Fruit fly (Drosophila melanogaster) whole organism, embryonic: Measurements from ENCODE around the gene CG4270.
A peak's percentile ranks its signal among the peaks of the same experiment; 100 is the strongest.

Experiments
- Atf3 ChIP-seq: fragments of 200-800 bp; sonication (Bioruptor generic); optimal IDR thresholded peaks from 3 replicates; lab custom pipeline; 2016; ENCODE audit warnings: missing biosample characterization, missing genetic modification characterization
- Atf6 ChIP-seq: fragments of 200-800 bp; sonication (Bioruptor generic); IDR thresholded peaks from 2 replicates; pipeline ENCODE4 v1.3.6; 2022; ENCODE audit warnings: missing biosample characterization, missing genetic modification characterization
- CG10147 ChIP-seq: fragments of 200-800 bp; sonication (Bioruptor generic); optimal IDR thresholded peaks from 2 replicates; lab custom pipeline; 2019; ENCODE audit warnings: missing biosample characterization, mild to moderate bottlenecking, missing genetic modification characterization, moderate library complexity
- CG12391 ChIP-seq: fragments of 200-800 bp; sonication (Bioruptor generic); optimal IDR thresholded peaks from 3 replicates; lab custom pipeline; 2018; ENCODE audit warnings: missing biosample characterization, mild to moderate bottlenecking, missing genetic modification characterization, moderate library complexity
- CG13894 ChIP-seq: fragments of 200-800 bp; sonication (Bioruptor generic); optimal IDR thresholded peaks from 3 replicates; lab custom pipeline; 2018; ENCODE audit warnings: missing biosample characterization, mild to moderate bottlenecking, missing genetic modification characterization, moderate library complexity
- CG14441 ChIP-seq: fragments of 200-800 bp; sonication (Bioruptor generic); IDR thresholded peaks from 2 replicates; pipeline ENCODE4 v1.3.6; 2022; ENCODE audit warnings: missing biosample characterization, missing genetic modification characterization
- CG1603 ChIP-seq: fragments of 200-800 bp; sonication (Bioruptor generic); optimal IDR thresholded peaks from 2 replicates; lab custom pipeline; 2019; ENCODE audit warnings: missing biosample characterization, mild to moderate bottlenecking, missing genetic modification characterization, moderate library complexity
- CG17186 ChIP-seq: fragments of 200-800 bp; sonication (Bioruptor generic); optimal IDR thresholded peaks from 3 replicates; lab custom pipeline; 2017; ENCODE audit warnings: missing biosample characterization, missing genetic modification reagents, missing genetic modification characterization
- CG17385 ChIP-seq: fragments of 200-800 bp; sonication (Bioruptor generic); optimal IDR thresholded peaks from 3 replicates; lab custom pipeline; 2018; ENCODE audit warnings: missing biosample characterization, mild to moderate bottlenecking, missing genetic modification characterization
- CG31388 ChIP-seq: fragments of 200-800 bp; sonication (Bioruptor generic); optimal IDR thresholded peaks from 2 replicates; lab custom pipeline; 2016; ENCODE audit warnings: missing biosample characterization, missing genetic modification characterization
- CG4424 ChIP-seq: fragments of 200-800 bp; sonication (Bioruptor generic); optimal IDR thresholded peaks from 3 replicates; lab custom pipeline; 2016; ENCODE audit warnings: missing biosample characterization, missing genetic modification characterization
- CG8359 ChIP-seq: fragments of 200-800 bp; sonication (Bioruptor generic); optimal IDR thresholded peaks from 2 replicates; lab custom pipeline; 2017; ENCODE audit warnings: missing biosample characterization, mild to moderate bottlenecking, missing genetic modification characterization, borderline replicate concordance
- CHES-1-like ChIP-seq: fragments of 200-800 bp; sonication (Bioruptor generic); optimal IDR thresholded peaks from 2 replicates; lab custom pipeline; 2016; ENCODE audit warnings: missing biosample characterization, missing genetic modification characterization
- CTCF ChIP-seq: fragments of 200-800 bp; sonication (Bioruptor generic); optimal IDR thresholded peaks from 2 replicates; lab custom pipeline; 2017; ENCODE audit warnings: missing biosample characterization, mild to moderate bottlenecking, missing genetic modification characterization, moderate library complexity
- Doc2 ChIP-seq: fragments of 200-800 bp; sonication (Bioruptor generic); IDR thresholded peaks from 2 replicates; pipeline ENCODE4 v1.3.6; 2022; ENCODE audit warnings: missing biosample characterization, missing genetic modification characterization
- Gug ChIP-seq: fragments of 200-800 bp; sonication (Bioruptor generic); IDR thresholded peaks from 4 replicates; pipeline ENCODE4 v1.3.6; 2022; ENCODE audit warnings: missing biosample characterization, missing genetic modification characterization
- HLHmδ ChIP-seq: fragments of 200-800 bp; sonication (Bioruptor generic); optimal IDR thresholded peaks from 2 replicates; lab custom pipeline; 2018; ENCODE audit warnings: missing biosample characterization, mild to moderate bottlenecking, missing genetic modification characterization, moderate library complexity
- HmgD ChIP-seq: fragments of 200-800 bp; sonication (Bioruptor generic); optimal IDR thresholded peaks from 3 replicates; lab custom pipeline; 2016; ENCODE audit warnings: missing biosample characterization, missing genetic modification characterization
- Hmr ChIP-seq: fragments of 200-800 bp; sonication (Bioruptor generic); optimal IDR thresholded peaks from 3 replicates; lab custom pipeline; 2017; ENCODE audit warnings: mild to moderate bottlenecking, missing biosample characterization, missing genetic modification reagents, missing genetic modification characterization
- Hr3 ChIP-seq: fragments of 200-800 bp; sonication (Bioruptor generic); optimal IDR thresholded peaks from 3 replicates; lab custom pipeline; 2016; ENCODE audit warnings: missing biosample characterization, missing genetic modification characterization
- Hr39 ChIP-seq: fragments of >200 bp; optimal IDR thresholded peaks from 2 replicates; lab custom pipeline; 2017
- NC2α ChIP-seq: fragments of 200-800 bp; sonication (Bioruptor generic); optimal IDR thresholded peaks from 2 replicates; lab custom pipeline; 2016; ENCODE audit warnings: missing biosample characterization, missing genetic modification characterization
- NC2β ChIP-seq: fragments of 200-800 bp; sonication (Bioruptor generic); optimal IDR thresholded peaks from 2 replicates; lab custom pipeline; 2016; ENCODE audit warnings: missing biosample characterization, missing genetic modification characterization
- NfI ChIP-seq: fragments of 200-800 bp; sonication (Bioruptor generic); optimal IDR thresholded peaks from 3 replicates; lab custom pipeline; 2018; ENCODE audit warnings: missing biosample characterization, mild to moderate bottlenecking, missing genetic modification characterization, moderate library complexity
- Oli ChIP-seq: fragments of 200-800 bp; sonication (Bioruptor generic); optimal IDR thresholded peaks from 2 replicates; lab custom pipeline; 2018; ENCODE audit warnings: missing biosample characterization, mild to moderate bottlenecking, missing genetic modification characterization, moderate library complexity
- PHDP ChIP-seq: fragments of 200-800 bp; sonication (Bioruptor generic); optimal IDR thresholded peaks from 3 replicates; lab custom pipeline; 2018; ENCODE audit warnings: missing biosample characterization, mild to moderate bottlenecking, missing genetic modification characterization, moderate library complexity
- Sin3A ChIP-seq: fragments of >200 bp; optimal IDR thresholded peaks from 2 replicates; lab custom pipeline; 2018
- Usf ChIP-seq: fragments of 200-800 bp; sonication (Bioruptor generic); optimal IDR thresholded peaks from 2 replicates; lab custom pipeline; 2017; ENCODE audit warnings: missing genotype, missing biosample characterization, missing genetic modification characterization
- aop ChIP-seq: fragments of 200-800 bp; sonication (Bioruptor generic); IDR thresholded peaks from 2 replicates; pipeline ENCODE4 v1.3.6; 2022; ENCODE audit warnings: missing biosample characterization, missing genetic modification characterization
- ash1 ChIP-seq: fragments of 200-800 bp; sonication (Bioruptor generic); optimal IDR thresholded peaks from 2 replicates; lab custom pipeline; 2018; ENCODE audit warnings: missing biosample characterization, mild to moderate bottlenecking, missing genetic modification characterization
- btn ChIP-seq: fragments of 200-800 bp; sonication (Bioruptor generic); optimal IDR thresholded peaks from 2 replicates; lab custom pipeline; 2016; ENCODE audit warnings: missing biosample characterization, missing genetic modification characterization
- emc ChIP-seq: fragments of 200-800 bp; sonication (Bioruptor generic); optimal IDR thresholded peaks from 2 replicates; lab custom pipeline; 2016; ENCODE audit warnings: missing biosample characterization, missing genetic modification characterization
- fd64A ChIP-seq: fragments of 200-800 bp; sonication (Bioruptor generic); optimal IDR thresholded peaks from 3 replicates; lab custom pipeline; 2018; ENCODE audit warnings: missing biosample characterization, mild to moderate bottlenecking, missing genetic modification characterization
- gem ChIP-seq: fragments of 200-800 bp; sonication (Bioruptor generic); optimal IDR thresholded peaks from 2 replicates; lab custom pipeline; 2019; ENCODE audit warnings: missing biosample characterization, mild to moderate bottlenecking, missing genetic modification characterization, moderate library complexity
- hkb ChIP-seq, 2 experiments: fragments of 200-800 bp in 1 of 2; fragments of >200 bp in 1 of 2; sonication (Bioruptor generic) in 1 of 2; IDR thresholded peaks in 1 of 2; optimal IDR thresholded peaks in 1 of 2; 2 replicates each; pipeline versions ENCODE4 v1.3.6 to Lab custom; 2017 to 2022; ENCODE audit warnings: missing biosample characterization in 1 of 2, missing genetic modification characterization in 1 of 2
- jing ChIP-seq: fragments of 200-800 bp; sonication (Bioruptor generic); optimal IDR thresholded peaks from 2 replicates; lab custom pipeline; 2018; ENCODE audit warnings: missing biosample characterization, mild to moderate bottlenecking, missing genetic modification characterization
- lab ChIP-seq: fragments of 200-800 bp; sonication (Bioruptor generic); optimal IDR thresholded peaks from 3 replicates; lab custom pipeline; 2017; ENCODE audit warnings: missing biosample characterization, missing genetic modification characterization, mild to moderate bottlenecking, moderate library complexity, missing genetic modification reagents
- nau ChIP-seq: fragments of 200-800 bp; sonication (Bioruptor generic); optimal IDR thresholded peaks from 3 replicates; lab custom pipeline; 2017; ENCODE audit warnings: missing biosample characterization, mild to moderate bottlenecking, missing genetic modification characterization, missing genetic modification reagents
- nmo ChIP-seq: fragments of 200-800 bp; sonication (Bioruptor generic); optimal IDR thresholded peaks from 2 replicates; lab custom pipeline; 2018; ENCODE audit warnings: missing biosample characterization, mild to moderate bottlenecking, missing genetic modification characterization, moderate library complexity
- oc ChIP-seq: fragments of 200-800 bp; sonication (Bioruptor generic); optimal IDR thresholded peaks from 2 replicates; lab custom pipeline; 2018; ENCODE audit warnings: missing biosample characterization, mild to moderate bottlenecking, missing genetic modification characterization, moderate library complexity
- pan ChIP-seq, 4 experiments: fragments of >200 bp in 3 of 4; fragments of 200-800 bp in 1 of 4; sonication (Bioruptor generic) in 1 of 4; optimal IDR thresholded peaks in 3 of 4; IDR thresholded peaks in 1 of 4; 2 replicates each; pipeline versions ENCODE4 v1.3.6 to Lab custom; 2017 to 2022; ENCODE audit warnings: missing biosample characterization in 2 of 4, missing genetic modification characterization in 2 of 4, mixed read lengths in 1 of 4
- pho ChIP-seq: fragments of 200-800 bp; sonication (Bioruptor generic); optimal IDR thresholded peaks from 2 replicates; lab custom pipeline; 2016; ENCODE audit warnings: missing biosample characterization, missing genetic modification characterization
- pita ChIP-seq: fragments of 200-800 bp; sonication (Bioruptor generic); optimal IDR thresholded peaks from 2 replicates; lab custom pipeline; 2017; ENCODE audit warnings: missing biosample characterization, mild to moderate bottlenecking, missing genetic modification characterization
- seq ChIP-seq: fragments of 200-800 bp; sonication (Bioruptor generic); IDR thresholded peaks from 2 replicates; pipeline ENCODE4 v1.3.6; 2022; ENCODE audit warnings: missing biosample characterization, missing genetic modification characterization
- tap ChIP-seq: fragments of 200-800 bp; optimal IDR thresholded peaks from 3 replicates; lab custom pipeline; 2019; ENCODE audit warnings: missing biosample characterization, mild to moderate bottlenecking, missing genetic modification characterization, moderate library complexity
- tin ChIP-seq: fragments of 200-800 bp; sonication (Bioruptor generic); optimal IDR thresholded peaks from 3 replicates; lab custom pipeline; 2016; ENCODE audit warnings: missing biosample characterization, missing genetic modification characterization
- tna ChIP-seq: fragments of 200-800 bp; sonication (Bioruptor generic); IDR thresholded peaks from 2 replicates; pipeline ENCODE4 v1.3.6; 2022; ENCODE audit warnings: missing biosample characterization, missing genetic modification characterization; ENCODE audit not compliant: partially characterized antibody
- trem ChIP-seq: fragments of 200-800 bp; optimal IDR thresholded peaks from 3 replicates; lab custom pipeline; 2019; ENCODE audit warnings: missing biosample characterization, mild to moderate bottlenecking, missing genetic modification characterization, moderate library complexity
- vnd ChIP-seq: fragments of 200-800 bp; sonication (Bioruptor generic); IDR thresholded peaks from 3 replicates; pipeline ENCODE4 v1.3.6; 2022; ENCODE audit warnings: missing biosample characterization, missing genetic modification characterization; ENCODE audit not compliant: partially characterized antibody
- vvl ChIP-seq: fragments of 200-800 bp; sonication (Bioruptor generic); IDR thresholded peaks from 2 replicates; pipeline ENCODE4 v1.3.6; 2022; ENCODE audit warnings: missing biosample characterization, missing genetic modification characterization

Gene CG4270

dm6 chr2L:2221649-2222150 lies 41.5 kb upstream of the CG4270 start (continued):
- TF ChIP-seq CG8359 (GFP tag; lab: Kevin White, UChicago): peak; percentile 75
- TF ChIP-seq pho: peak; percentile 97
- TF ChIP-seq CG10147 (GFP tag; lab: Kevin White, UChicago): peak; percentile 95
- peak; percentile 94 for TF ChIP-seq CG13894 (tag; lab: Kevin White, UChicago)
- TF ChIP-seq Gug (GFP tag; lab: Robert Waterston, UW): peak; percentile 94
- TF ChIP-seq trem (tag; lab: Kevin White, UChicago): peak; percentile 88
- TF ChIP-seq Atf6 (GFP tag; lab: Robert Waterston, UW): peak; percentile 99
- TF ChIP-seq CG17186 (GFP tag; lab: Kevin White, UChicago): peak; percentile 66
- peak; percentile 98 for TF ChIP-seq seq (GFP tag; lab: Robert Waterston, UW)
- peak; percentile 93 for TF ChIP-seq tin (GFP tag; lab: Kevin White, UChicago)
- TF ChIP-seq Sin3A (lab: Kevin White, UChicago): no peak
- TF ChIP-seq nau: peak; percentile 92
- TF ChIP-seq tap: peak; percentile 96
- TF ChIP-seq NC2β (GFP tag; lab: Kevin White, UChicago): peak; percentile 96
- TF ChIP-seq CHES-1-like: peak; percentile 98
- TF ChIP-seq CTCF (GFP tag; lab: Kevin White, UChicago): peak; percentile 41
- TF ChIP-seq HmgD (GFP tag; lab: Kevin White, UChicago): peak; percentile 81
- peak; percentile 89 for TF ChIP-seq jing (GFP tag; lab: Kevin White, UChicago)
- no peak for TF ChIP-seq HLHmδ (GFP tag; lab: Kevin White, UChicago)
- TF ChIP-seq tna (GFP tag; lab: Robert Waterston, UW): no peak
- TF ChIP-seq CG4424: peak; percentile 92
- TF ChIP-seq Atf3 (GFP tag; lab: Kevin White, UChicago): peak; percentile 92
- no peak for TF ChIP-seq pan (optimal IDR thresholded peaks at IDR 0.05; lab: Kevin White, UChicago)
- TF ChIP-seq pan (GFP tag; optimal IDR thresholded peaks at IDR 0.05 in 1 of 2, IDR thresholded peaks at IDR 0.05 in 1 of 2): peak in 1 of 2 experiments; percentile 98
- TF ChIP-seq gem (tag; lab: Kevin White, UChicago): peak; percentile 99
- peak; percentile 99 for TF ChIP-seq vvl (GFP tag; lab: Robert Waterston, UW)
- TF ChIP-seq CG31388 (GFP tag; lab: Kevin White, UChicago): peak; percentile 85
- peak; percentile 97 for TF ChIP-seq lab (GFP tag; lab: Kevin White, UChicago)
- no peak for TF ChIP-seq Hr39 (lab: Kevin White, UChicago)
- no peak for TF ChIP-seq vnd (GFP tag; lab: Robert Waterston, UW)
- peak; percentile 90 for TF ChIP-seq fd64A
- peak; percentile 99 for TF ChIP-seq Hmr
- TF ChIP-seq hkb (optimal IDR thresholded peaks at IDR 0.05; lab: Kevin White, UChicago): no peak
- peak; percentile 98 for TF ChIP-seq hkb (GFP tag; IDR thresholded peaks at IDR 0.05; lab: Robert Waterston, UW)
- peak; percentile 80 for TF ChIP-seq NC2α (GFP tag; lab: Kevin White, UChicago)
- TF ChIP-seq NfI (GFP tag; lab: Kevin White, UChicago): peak; percentile 96
- TF ChIP-seq aop (GFP tag; lab: Robert Waterston, UW): peak; percentile 97
- TF ChIP-seq CG12391: peak; percentile 98
- TF ChIP-seq CG17385 (GFP tag; lab: Kevin White, UChicago): peak; percentile 97
- TF ChIP-seq Oli (tag; lab: Kevin White, UChicago): peak; percentile 96
- TF ChIP-seq nmo: peak; percentile 95
- peak; percentile 98 for TF ChIP-seq CG14441
- peak; percentile 91 for TF ChIP-seq emc (GFP tag; lab: Kevin White, UChicago)
- TF ChIP-seq Hr3 (GFP tag; lab: Kevin White, UChicago): peak; percentile 97
- no peak for TF ChIP-seq pita (GFP tag; lab: Kevin White, UChicago)
- peak; percentile 76 for TF ChIP-seq ash1
- peak; percentile 98 for TF ChIP-seq PHDP (tag; lab: Kevin White, UChicago)
- TF ChIP-seq btn (GFP tag; lab: Kevin White, UChicago): peak; percentile 87
- TF ChIP-seq oc (tag; lab: Kevin White, UChicago): peak; percentile 93
- peak; percentile 86 for TF ChIP-seq Usf
- peak; percentile 92 for TF ChIP-seq Doc2 (GFP tag; lab: Robert Waterston, UW)
- TF ChIP-seq CG1603 (tag; lab: Kevin White, UChicago): peak; percentile 96
